Worm (Caenorhabditis elegans) whole organism, early embryonic: ENCODE measurements around the gene F02E11.2.
"Not testable (repeated sequence)": the region's sequence is repeated elsewhere in the genome, so short reads cannot be mapped to it uniquely, and the experiment has no call there.

Experiments used
- aly-1 ChIP-seq: sonication (generic microtip); optimal IDR thresholded peaks from 2 replicates; lab custom pipeline; 2016; ENCODE audit warnings: missing genetic modification characterization, missing compliant biosample characterization
- ama-1 ChIP-seq: fragments of 150-350 bp; optimal IDR thresholded peaks from 2 replicates; lab custom pipeline; 2014
- ceh-13 ChIP-seq: fragments of 200-800 bp; sonication (Bioruptor generic); optimal IDR thresholded peaks from 2 replicates; lab custom pipeline; 2018; ENCODE audit warnings: mild to moderate bottlenecking, missing genetic modification characterization, missing compliant biosample characterization
- ceh-36 ChIP-seq: sonication (generic microtip); optimal IDR thresholded peaks from 2 replicates; lab custom pipeline; 2016; ENCODE audit warnings: missing genetic modification characterization, inconsistent platforms, missing compliant biosample characterization
- flt-1 ChIP-seq: fragments of 200-800 bp; sonication (Bioruptor generic); IDR thresholded peaks from 2 replicates; pipeline ENCODE4 v1.3.6; 2022; ENCODE audit warnings: missing genetic modification characterization, missing compliant biosample characterization
- hmg-4 ChIP-seq: fragments of 200-800 bp; sonication (Bioruptor generic); optimal IDR thresholded peaks from 2 replicates; lab custom pipeline; 2018; ENCODE audit warnings: mild to moderate bottlenecking, missing genetic modification characterization, missing compliant biosample characterization
- tra-4 ChIP-seq: sonication (generic microtip); optimal IDR thresholded peaks from 2 replicates; lab custom pipeline; 2017; ENCODE audit warnings: missing genetic modification characterization, missing compliant biosample characterization

ce11 chrII:3215762-3216161, 46.8 kb upstream of the F02E11.2 start, which contains the start of gene ZC239.3:
- TF ChIP-seq flt-1 (GFP tag; lab: Robert Waterston, UW); ama-1 (lab: Kevin White, UChicago); hmg-4 (GFP tag; lab: Kevin White, UChicago); ceh-13 (GFP tag; lab: Kevin White, UChicago); tra-4 (tag; lab: Kevin White, UChicago); aly-1 (tag; lab: Kevin White, UChicago); ceh-36 (tag; lab: Kevin White, UChicago): not testable (repeated sequence)
